Worm (Caenorhabditis elegans) whole organism, L1 larva: Measurements from ENCODE around the gene rab-30.

Source experiments
- C04F5.9 ChIP-seq: sonication (generic microtip); optimal IDR thresholded peaks from 2 replicates; lab custom pipeline; 2016; ENCODE audit warnings: missing genetic modification characterization, missing compliant biosample characterization
- C16A3.4 ChIP-seq: fragments of 150-350 bp; optimal IDR thresholded peaks from 2 replicates; lab custom pipeline; 2014; ENCODE audit warnings: missing biosample characterization, missing genetic modification characterization
- F16B12.6 ChIP-seq: fragments of 150-350 bp; optimal IDR thresholded peaks from 2 replicates; lab custom pipeline; 2014; ENCODE audit warnings: missing biosample characterization, missing genetic modification characterization
- aha-1 ChIP-seq: fragments of 150-350 bp; optimal IDR thresholded peaks from 2 replicates; lab custom pipeline; 2014; ENCODE audit warnings: missing biosample characterization, missing genetic modification characterization
- ama-1 ChIP-seq: fragments of 150-350 bp; optimal IDR thresholded peaks from 2 replicates; lab custom pipeline; 2014
- ceh-8 ChIP-seq: fragments of 200-800 bp; sonication (Bioruptor generic); optimal IDR thresholded peaks from 2 replicates; lab custom pipeline; 2018; ENCODE audit warnings: mild to moderate bottlenecking, missing genetic modification characterization, moderate library complexity, missing compliant biosample characterization
- ceh-82 ChIP-seq, 3 experiments: fragments of 150-350 bp in 1 of 3; sonication (generic microtip) in 2 of 3; optimal IDR thresholded peaks; 2 replicates each; lab custom pipeline; 2014 to 2017; ENCODE audit warnings: missing biosample characterization in 3 of 3, missing genetic modification characterization in 3 of 3
- ceh-88 ChIP-seq: fragments of 200-800 bp; sonication (Bioruptor generic); IDR thresholded peaks from 2 replicates; pipeline ENCODE4 v1.3.6; 2022; ENCODE audit warnings: missing genetic modification characterization, missing compliant biosample characterization
- ces-1 ChIP-seq: fragments of 150-350 bp; optimal IDR thresholded peaks from 2 replicates; lab custom pipeline; 2014; ENCODE audit warnings: missing biosample characterization, missing genetic modification reagents, missing genetic modification characterization
- dsc-1 ChIP-seq: sonication (generic microtip); optimal IDR thresholded peaks from 2 replicates; lab custom pipeline; 2016; ENCODE audit warnings: mild to moderate bottlenecking, missing genetic modification characterization, missing compliant biosample characterization
- efl-1 ChIP-seq, 4 experiments: fragments of 150-350 bp; optimal IDR thresholded peaks in 3 of 4; peaks in 1 of 4; 1 replicate in 1 of 4; 2 replicates in 3 of 4; lab custom pipeline; 2014; ENCODE audit warnings: missing biosample characterization in 2 of 4, missing genetic modification characterization in 2 of 4, missing genetic modification reagents in 2 of 4
- egl-13 ChIP-seq: sonication (generic microtip); optimal IDR thresholded peaks from 2 replicates; lab custom pipeline; 2016; ENCODE audit warnings: missing genotype, missing genetic modification reagents, missing genetic modification characterization, missing compliant biosample characterization
- elt-3 ChIP-seq, 6 experiments: fragments of 150-350 bp in 1 of 6; sonication (generic microtip); optimal IDR thresholded peaks; 2 replicates each; lab custom pipeline; 2017 to 2018; ENCODE audit warnings: missing biosample characterization in 6 of 6, missing genetic modification characterization in 6 of 6, inconsistent platforms in 1 of 6
- fkh-4 ChIP-seq: sonication (generic microtip); optimal IDR thresholded peaks from 2 replicates; lab custom pipeline; 2016; ENCODE audit warnings: missing compliant biosample characterization, missing genetic modification characterization, borderline replicate concordance
- fkh-8 ChIP-seq: sonication (generic microtip); optimal IDR thresholded peaks from 2 replicates; lab custom pipeline; 2016; ENCODE audit warnings: mild to moderate bottlenecking, missing genetic modification characterization, missing compliant biosample characterization
- grh-1 ChIP-seq: fragments of 200-800 bp; sonication (Bioruptor generic); IDR thresholded peaks from 2 replicates; pipeline ENCODE4 v1.3.6; 2022; ENCODE audit warnings: missing genetic modification reagents, missing genetic modification characterization, missing compliant biosample characterization
- hpl-2 ChIP-seq: fragments of 150-350 bp; optimal IDR thresholded peaks from 2 replicates; lab custom pipeline; 2014; ENCODE audit warnings: missing biosample characterization, missing genetic modification reagents, missing genetic modification characterization
- lin-14 ChIP-seq: fragments of 200-800 bp; sonication (Bioruptor generic); optimal IDR thresholded peaks from 2 replicates; lab custom pipeline; 2018; ENCODE audit warnings: mild to moderate bottlenecking, missing genetic modification characterization, moderate library complexity, missing compliant biosample characterization
- lin-39 ChIP-seq: fragments of 150-350 bp; optimal IDR thresholded peaks from 2 replicates; lab custom pipeline; 2014; ENCODE audit warnings: missing biosample characterization, missing genetic modification reagents, missing genetic modification characterization
- mdl-1 ChIP-seq, 2 experiments: fragments of 150-350 bp; optimal IDR thresholded peaks; 2 replicates each; lab custom pipeline; 2014 to 2017; ENCODE audit warnings: missing biosample characterization in 2 of 2, missing genetic modification characterization in 2 of 2, inconsistent platforms in 1 of 2
- nhr-19 ChIP-seq: fragments of 200-800 bp; sonication (Bioruptor generic); conservative IDR thresholded peaks from 2 replicates; pipeline ENCODE4 v1.3.6; 2022; ENCODE audit warnings: missing genetic modification characterization, missing compliant biosample characterization
- nhr-20 ChIP-seq: sonication (generic microtip); optimal IDR thresholded peaks from 2 replicates; lab custom pipeline; 2016; ENCODE audit warnings: mild to moderate bottlenecking, missing genetic modification characterization, missing compliant biosample characterization
- nhr-237 ChIP-seq: fragments of 150-350 bp; optimal IDR thresholded peaks from 2 replicates; lab custom pipeline; 2014; ENCODE audit warnings: missing biosample characterization, missing genetic modification characterization
- nhr-28 ChIP-seq: fragments of 150-350 bp; optimal IDR thresholded peaks from 2 replicates; lab custom pipeline; 2014; ENCODE audit warnings: missing biosample characterization, missing genetic modification characterization
- nhr-47 ChIP-seq: sonication (generic microtip); optimal IDR thresholded peaks from 2 replicates; lab custom pipeline; 2016; ENCODE audit warnings: mild to moderate bottlenecking, missing genetic modification characterization, moderate library complexity, missing compliant biosample characterization
- nhr-71 ChIP-seq: sonication (generic microtip); optimal IDR thresholded peaks from 2 replicates; lab custom pipeline; 2016; ENCODE audit warnings: mild to moderate bottlenecking, missing genetic modification characterization, moderate library complexity, missing compliant biosample characterization
- nhr-77 ChIP-seq: fragments of 150-350 bp; optimal IDR thresholded peaks from 2 replicates; lab custom pipeline; 2014; ENCODE audit warnings: missing biosample characterization, missing genetic modification characterization
- nhr-84 ChIP-seq: sonication (generic microtip); optimal IDR thresholded peaks from 2 replicates; lab custom pipeline; 2017; ENCODE audit warnings: missing biosample characterization, missing genetic modification characterization
- nhr-85 ChIP-seq: sonication (generic microtip); peaks from one replicate; lab custom pipeline; 2016; ENCODE audit warnings: missing genetic modification characterization, inconsistent platforms, missing compliant biosample characterization
- pag-3 ChIP-seq: sonication (generic microtip); optimal IDR thresholded peaks from 2 replicates; lab custom pipeline; 2017; ENCODE audit warnings: missing genetic modification characterization, mild to moderate bottlenecking, missing compliant biosample characterization, antibody characterized with exemption, borderline replicate concordance; ENCODE audit not compliant: insufficient read depth
- pqm-1 ChIP-seq: sonication (generic microtip); optimal IDR thresholded peaks from 3 replicates; lab custom pipeline; 2017; ENCODE audit warnings: missing biosample characterization, missing genetic modification characterization
- rnt-1 ChIP-seq: sonication (generic microtip); optimal IDR thresholded peaks from 2 replicates; lab custom pipeline; 2016; ENCODE audit warnings: mild to moderate bottlenecking, missing genetic modification characterization, moderate library complexity, missing compliant biosample characterization
- skn-1 ChIP-seq: fragments of 150-350 bp; optimal IDR thresholded peaks from 2 replicates; lab custom pipeline; 2014; ENCODE audit warnings: missing biosample characterization, missing genetic modification characterization
- snpc-4 ChIP-seq: fragments of 150-350 bp; optimal IDR thresholded peaks from 2 replicates; lab custom pipeline; 2014; ENCODE audit warnings: missing biosample characterization, missing genetic modification characterization
- sptf-1 ChIP-seq: fragments of 150-350 bp; optimal IDR thresholded peaks from 2 replicates; lab custom pipeline; 2014; ENCODE audit warnings: missing biosample characterization, missing genetic modification characterization
- sup-37 ChIP-seq: fragments of 200-800 bp; sonication (Bioruptor generic); optimal IDR thresholded peaks from 2 replicates; lab custom pipeline; 2018; ENCODE audit warnings: mild to moderate bottlenecking, missing genetic modification characterization, missing compliant biosample characterization
- tbx-2 ChIP-seq: sonication (generic microtip); optimal IDR thresholded peaks from 2 replicates; lab custom pipeline; 2016; ENCODE audit warnings: missing genetic modification characterization, missing compliant biosample characterization
- tlp-1 ChIP-seq: fragments of 150-350 bp; optimal IDR thresholded peaks from 2 replicates; lab custom pipeline; 2014; ENCODE audit warnings: missing biosample characterization, missing genetic modification characterization
- unc-130 ChIP-seq: fragments of 150-350 bp; optimal IDR thresholded peaks from 2 replicates; lab custom pipeline; 2017; ENCODE audit warnings: missing biosample characterization, missing genetic modification characterization, inconsistent platforms
- unc-30 ChIP-seq: sonication (generic microtip); optimal IDR thresholded peaks from 2 replicates; lab custom pipeline; 2017; ENCODE audit warnings: missing biosample characterization, missing genetic modification characterization
- unc-86 ChIP-seq: sonication (generic microtip); optimal IDR thresholded peaks from 2 replicates; lab custom pipeline; 2016; ENCODE audit warnings: missing genetic modification characterization, missing compliant biosample characterization
- unc-98 ChIP-seq: fragments of 200-800 bp; sonication (Bioruptor generic); IDR thresholded peaks from 2 replicates; pipeline ENCODE4 v1.3.6; 2022; ENCODE audit warnings: missing genetic modification characterization, missing compliant biosample characterization
- vab-15 ChIP-seq: sonication (generic microtip); optimal IDR thresholded peaks from 2 replicates; lab custom pipeline; 2017; ENCODE audit warnings: missing genotype, mild to moderate bottlenecking, missing genetic modification characterization, missing compliant biosample characterization
- zag-1 ChIP-seq: fragments of 150-350 bp; optimal IDR thresholded peaks from 2 replicates; lab custom pipeline; 2014; ENCODE audit warnings: missing biosample characterization, missing genetic modification characterization
- ztf-11 ChIP-seq, 2 experiments: sonication (generic microtip); optimal IDR thresholded peaks; 2 replicates each; lab custom pipeline; 2016 to 2017; ENCODE audit warnings: missing genetic modification characterization in 2 of 2, missing biosample characterization in 1 of 2, missing compliant biosample characterization in 1 of 2
- ztf-4 ChIP-seq: fragments of 150-350 bp; optimal IDR thresholded peaks from 2 replicates; lab custom pipeline; 2014; ENCODE audit warnings: missing biosample characterization, missing genetic modification characterization

Gene rab-30

ce11 chrIII:10521219-10521618, 39.2 kb upstream of the rab-30 start:
- TF ChIP-seq grh-1 (GFP tag; lab: Robert Waterston, UW) (no peak), sup-37 (GFP tag; lab: Kevin White, UChicago) (no peak), ceh-82 (tag; optimal IDR thresholded peaks at IDR 0.05; lab: Kevin White, UChicago) (no peak), mdl-1 (tag; optimal IDR thresholded peaks at IDR 0.05; lab: Kevin White, UChicago) (no peak)

DNA sequence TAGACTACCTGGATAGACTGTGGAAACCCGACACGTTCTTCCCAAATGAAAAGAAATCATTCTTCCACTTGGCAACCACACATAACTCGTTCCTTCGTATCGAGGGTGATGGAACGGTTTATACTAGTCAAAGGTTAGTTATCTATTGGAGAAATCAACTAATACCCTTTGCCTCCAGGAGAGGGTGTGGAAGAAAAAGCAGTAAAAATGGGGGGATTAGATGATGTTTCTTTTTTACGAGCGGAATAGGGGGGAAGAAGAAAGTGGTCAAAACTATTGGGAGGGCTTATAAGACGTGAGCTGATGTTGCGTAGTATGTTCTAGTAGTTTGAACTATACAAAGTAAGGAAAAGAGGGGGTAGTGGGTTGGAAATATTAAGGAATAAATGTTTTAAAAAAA, 37.4 kb upstream of the rab-30 start:
- TF ChIP-seq unc-98 (GFP tag; lab: Robert Waterston, UW) (no peak), ceh-8 (no peak), rnt-1 (no peak), hpl-2 (GFP tag; lab: Kevin White, UChicago) (no peak), aha-1 (tag; lab: Kevin White, UChicago) (no peak), nhr-19 (no peak), pqm-1 (tag; lab: Kevin White, UChicago) (no peak)

DNA sequence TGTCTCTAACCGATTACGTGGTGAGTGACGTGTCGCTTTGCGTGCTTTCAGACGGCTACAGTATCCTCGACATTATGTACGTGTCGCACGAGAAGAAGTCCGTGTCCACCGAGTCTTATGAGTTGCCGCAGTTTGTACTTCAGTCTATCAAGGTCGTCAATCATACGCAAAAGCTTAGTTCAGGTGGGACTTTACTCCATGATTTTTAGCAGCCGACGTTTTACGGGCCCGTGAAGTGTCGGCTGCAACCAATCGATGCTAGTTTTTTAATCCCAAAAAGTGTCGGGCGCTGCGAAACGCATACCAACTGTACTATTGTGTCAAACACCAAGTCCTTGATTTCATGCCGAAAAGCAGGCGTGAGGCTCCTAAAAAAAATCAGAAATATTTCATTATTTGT, 35.6 kb upstream of the rab-30 start:
- TF ChIP-seq sup-37 (GFP tag; lab: Kevin White, UChicago): no peak
- TF ChIP-seq nhr-84 (tag; lab: Kevin White, UChicago): no peak
- no peak for TF ChIP-seq nhr-71 (tag; lab: Kevin White, UChicago)
- no peak for TF ChIP-seq C16A3.4 (tag; lab: Kevin White, UChicago)
- TF ChIP-seq egl-13 (tag; lab: Kevin White, UChicago): no peak
- no peak for TF ChIP-seq unc-30 (tag; lab: Kevin White, UChicago)
- no peak for TF ChIP-seq snpc-4 (tag; lab: Kevin White, UChicago)
- TF ChIP-seq ztf-4 (tag; lab: Kevin White, UChicago): no peak
- TF ChIP-seq nhr-77 (tag; lab: Kevin White, UChicago): no peak
- TF ChIP-seq tlp-1: no peak
- no peak for TF ChIP-seq nhr-237 (tag; lab: Kevin White, UChicago)
- TF ChIP-seq lin-39 (tag; lab: Kevin White, UChicago): no peak
- no peak for TF ChIP-seq nhr-19
- TF ChIP-seq ztf-11 (tag; optimal IDR thresholded peaks at IDR 0.05; lab: Kevin White, UChicago): no peak

DNA sequence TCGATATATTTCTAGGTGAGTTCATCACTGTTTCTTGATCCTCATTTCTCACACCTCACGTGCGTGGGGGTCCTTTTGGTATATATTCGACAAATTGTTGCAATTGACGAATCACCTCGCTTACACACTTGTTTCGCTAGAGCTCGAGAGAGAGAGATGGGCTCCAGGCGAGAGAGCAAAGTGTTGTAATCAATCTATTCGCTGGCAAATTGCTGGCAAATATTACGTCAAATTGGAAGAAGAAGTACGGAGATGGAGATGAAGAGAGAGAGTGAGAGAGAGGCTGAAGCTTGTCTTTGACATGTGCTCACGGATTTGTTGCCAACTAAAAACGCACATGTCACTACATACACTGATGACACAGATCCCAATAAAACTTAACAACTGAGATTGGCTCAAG, 34.5 kb upstream of the rab-30 start:
- no peak for TF ChIP-seq zag-1 (tag; lab: Kevin White, UChicago)
- peak in 1 of 2 experiments; percentile 23 for TF ChIP-seq efl-1 (optimal IDR thresholded peaks at IDR 0.05; lab: Kevin White, UChicago)
- no peak for TF ChIP-seq efl-1 (GFP tag; optimal IDR thresholded peaks at IDR 0.05 in 1 of 2; lab: Kevin White, UChicago)
- no peak for TF ChIP-seq nhr-85
- TF ChIP-seq unc-86 (tag; lab: Kevin White, UChicago): no peak
- no peak for TF ChIP-seq C04F5.9
- TF ChIP-seq nhr-20: peak; percentile 11
- no peak for TF ChIP-seq nhr-84 (tag; lab: Kevin White, UChicago)
- TF ChIP-seq ama-1 (lab: Kevin White, UChicago): no peak
- no peak for TF ChIP-seq sptf-1
- no peak for TF ChIP-seq ceh-8
- peak; percentile 51 for TF ChIP-seq unc-130
- peak; percentile 39 for TF ChIP-seq pag-3
- TF ChIP-seq dsc-1 (tag; lab: Kevin White, UChicago): peak; percentile 40
- TF ChIP-seq nhr-28 (tag; lab: Kevin White, UChicago): no peak
- peak; percentile 98 for TF ChIP-seq vab-15 (tag; lab: Kevin White, UChicago)
- TF ChIP-seq nhr-71 (tag; lab: Kevin White, UChicago): peak; percentile 70
- no peak for TF ChIP-seq skn-1
- TF ChIP-seq elt-3 (tag; optimal IDR thresholded peaks at IDR 0.05; lab: Kevin White, UChicago): no peak
- TF ChIP-seq mdl-1 (tag; optimal IDR thresholded peaks at IDR 0.05; lab: Kevin White, UChicago): peak in 1 of 2 experiments; percentile 7
- no peak for TF ChIP-seq egl-13 (tag; lab: Kevin White, UChicago)
- TF ChIP-seq F16B12.6 (tag; lab: Kevin White, UChicago): no peak
- no peak for TF ChIP-seq ceh-82 (tag; optimal IDR thresholded peaks at IDR 0.05; lab: Kevin White, UChicago)
- TF ChIP-seq lin-14 (GFP tag; lab: Kevin White, UChicago): peak; percentile 77
- no peak for TF ChIP-seq ztf-11 (tag; optimal IDR thresholded peaks at IDR 0.05; lab: Kevin White, UChicago)
- TF ChIP-seq nhr-47 (tag; lab: Kevin White, UChicago): no peak
- TF ChIP-seq nhr-19: peak; percentile 19; the same call in 1 of the 2 replicates
- no peak for TF ChIP-seq grh-1 (GFP tag; lab: Robert Waterston, UW)
- no peak for TF ChIP-seq snpc-4 (tag; lab: Kevin White, UChicago)
- TF ChIP-seq ceh-88 (GFP tag; lab: Robert Waterston, UW): no peak
- TF ChIP-seq tlp-1: no peak
- no peak for TF ChIP-seq fkh-4 (tag; lab: Kevin White, UChicago)
- no peak for TF ChIP-seq tbx-2 (tag; lab: Kevin White, UChicago)
- TF ChIP-seq fkh-8: no peak
- no peak for TF ChIP-seq ces-1
